Fruit fly (Drosophila melanogaster) whole organism, embryonic: ENCODE data around the gene CG8563.

Source experiments
- Abd-B ChIP-seq: fragments of 200-800 bp; sonication (Bioruptor generic); optimal IDR thresholded peaks from 2 replicates; lab custom pipeline; 2018; ENCODE audit warnings: missing biosample characterization, mild to moderate bottlenecking, missing genetic modification characterization, moderate library complexity
- Atf-2 ChIP-seq: fragments of 200-800 bp; sonication (Bioruptor generic); optimal IDR thresholded peaks from 2 replicates; lab custom pipeline; 2016; ENCODE audit warnings: missing biosample characterization, missing genetic modification characterization
- CG13296 ChIP-seq: fragments of 200-800 bp; sonication (Bioruptor generic); optimal IDR thresholded peaks from 3 replicates; lab custom pipeline; 2018; ENCODE audit warnings: missing biosample characterization, mild to moderate bottlenecking, missing genetic modification characterization
- CG13424 ChIP-seq: fragments of 200-800 bp; sonication (Bioruptor generic); optimal IDR thresholded peaks from 2 replicates; lab custom pipeline; 2019; ENCODE audit warnings: missing biosample characterization, mild to moderate bottlenecking, missing genetic modification characterization, moderate library complexity
- CG14965 ChIP-seq: fragments of 200-800 bp; sonication (Bioruptor generic); optimal IDR thresholded peaks from 2 replicates; lab custom pipeline; 2016; ENCODE audit warnings: missing biosample characterization, missing genetic modification characterization, borderline replicate concordance
- CG15479 ChIP-seq: fragments of 200-800 bp; sonication (Bioruptor generic); optimal IDR thresholded peaks from 3 replicates; lab custom pipeline; 2019; ENCODE audit warnings: missing biosample characterization, mild to moderate bottlenecking, missing genetic modification characterization, moderate library complexity
- CG17186 ChIP-seq: fragments of 200-800 bp; sonication (Bioruptor generic); optimal IDR thresholded peaks from 3 replicates; lab custom pipeline; 2017; ENCODE audit warnings: missing biosample characterization, missing genetic modification reagents, missing genetic modification characterization
- CG17328 ChIP-seq: fragments of 200-800 bp; sonication (Bioruptor generic); IDR thresholded peaks from 2 replicates; pipeline ENCODE4 v1.3.6; 2022; ENCODE audit warnings: missing biosample characterization, missing genetic modification characterization
- CG17829 ChIP-seq: fragments of 200-800 bp; optimal IDR thresholded peaks from 2 replicates; lab custom pipeline; 2019; ENCODE audit warnings: missing biosample characterization, mild to moderate bottlenecking, missing genetic modification characterization, moderate library complexity
- CG1792 ChIP-seq: fragments of 200-800 bp; sonication (Bioruptor generic); optimal IDR thresholded peaks from 2 replicates; lab custom pipeline; 2016; ENCODE audit warnings: missing biosample characterization, missing genetic modification characterization
- CG18262 ChIP-seq: fragments of 200-800 bp; optimal IDR thresholded peaks from 3 replicates; lab custom pipeline; 2019; ENCODE audit warnings: missing biosample characterization, mild to moderate bottlenecking, missing genetic modification characterization, moderate library complexity
- CG18476 ChIP-seq: fragments of 200-800 bp; sonication (Bioruptor generic); optimal IDR thresholded peaks from 2 replicates; lab custom pipeline; 2016; ENCODE audit warnings: missing biosample characterization, mild to moderate bottlenecking, missing genetic modification characterization
- CG18599 ChIP-seq: fragments of 200-800 bp; sonication (Bioruptor generic); optimal IDR thresholded peaks from 3 replicates; lab custom pipeline; 2017; ENCODE audit warnings: missing biosample characterization, missing genetic modification characterization, mild to moderate bottlenecking, moderate library complexity, missing genetic modification reagents
- CG2120 ChIP-seq: fragments of 200-800 bp; sonication (Bioruptor generic); optimal IDR thresholded peaks from 3 replicates; lab custom pipeline; 2016; ENCODE audit warnings: missing biosample characterization, missing genetic modification characterization
- CG2875 ChIP-seq: fragments of 200-800 bp; sonication (Bioruptor generic); optimal IDR thresholded peaks from 2 replicates; lab custom pipeline; 2017; ENCODE audit warnings: missing biosample characterization, mild to moderate bottlenecking, missing genetic modification characterization, missing genetic modification reagents
- CG31388 ChIP-seq: fragments of 200-800 bp; sonication (Bioruptor generic); optimal IDR thresholded peaks from 2 replicates; lab custom pipeline; 2016; ENCODE audit warnings: missing biosample characterization, missing genetic modification characterization
- CG6683 ChIP-seq: fragments of 200-800 bp; sonication (Bioruptor generic); optimal IDR thresholded peaks from 2 replicates; lab custom pipeline; 2017; ENCODE audit warnings: missing biosample characterization, mild to moderate bottlenecking, missing genetic modification characterization, missing genetic modification reagents
- CG6791 ChIP-seq: fragments of 200-800 bp; sonication (Bioruptor generic); IDR thresholded peaks from 3 replicates; pipeline ENCODE4 v1.3.6; 2022; ENCODE audit warnings: missing biosample characterization, missing genetic modification characterization; ENCODE audit not compliant: partially characterized antibody
- CG7271 ChIP-seq: fragments of 200-800 bp; sonication (Bioruptor generic); optimal IDR thresholded peaks from 2 replicates; lab custom pipeline; 2018; ENCODE audit warnings: missing biosample characterization, mild to moderate bottlenecking, missing genetic modification characterization, moderate library complexity
- CG7556 ChIP-seq: fragments of 200-800 bp; sonication (Bioruptor generic); optimal IDR thresholded peaks from 2 replicates; lab custom pipeline; 2017; ENCODE audit warnings: missing biosample characterization, mild to moderate bottlenecking, missing genetic modification characterization
- CG8765 ChIP-seq: fragments of 200-800 bp; sonication (Bioruptor generic); IDR thresholded peaks from 2 replicates; pipeline ENCODE4 v1.3.6; 2022; ENCODE audit warnings: missing biosample characterization, missing genetic modification characterization
- Camta ChIP-seq: fragments of 200-800 bp; sonication (Bioruptor generic); optimal IDR thresholded peaks from 2 replicates; lab custom pipeline; 2016; ENCODE audit warnings: missing biosample characterization, missing genetic modification characterization
- Fer2 ChIP-seq: fragments of 200-800 bp; sonication (Bioruptor generic); optimal IDR thresholded peaks from 2 replicates; lab custom pipeline; 2018; ENCODE audit warnings: missing biosample characterization, mild to moderate bottlenecking, missing genetic modification characterization, moderate library complexity
- Hsf ChIP-seq: fragments of 200-800 bp; sonication (Bioruptor generic); optimal IDR thresholded peaks from 3 replicates; lab custom pipeline; 2016; ENCODE audit warnings: missing biosample characterization, missing genetic modification characterization
- Meics ChIP-seq: fragments of 200-800 bp; sonication (Bioruptor generic); optimal IDR thresholded peaks from 2 replicates; lab custom pipeline; 2017; ENCODE audit warnings: missing biosample characterization, mild to moderate bottlenecking, missing genetic modification characterization
- Neu2 ChIP-seq: fragments of 200-800 bp; sonication (Bioruptor generic); optimal IDR thresholded peaks from 3 replicates; lab custom pipeline; 2016; ENCODE audit warnings: missing biosample characterization, missing genetic modification characterization, borderline replicate concordance
- Oaz ChIP-seq: fragments of 200-800 bp; sonication (Bioruptor generic); IDR thresholded peaks from 2 replicates; pipeline ENCODE4 v1.3.6; 2022; ENCODE audit warnings: missing biosample characterization, missing genetic modification characterization
- Tbp ChIP-seq: fragments of >200 bp; optimal IDR thresholded peaks from 2 replicates; lab custom pipeline; 2018; ENCODE audit warnings: missing biosample characterization, missing genetic modification characterization
- bbx ChIP-seq: fragments of 200-800 bp; sonication (Bioruptor generic); IDR thresholded peaks from 2 replicates; pipeline ENCODE4 v1.3.6; 2022; ENCODE audit warnings: missing biosample characterization, missing genetic modification characterization; ENCODE audit not compliant: partially characterized antibody
- br ChIP-seq: fragments of >200 bp; optimal IDR thresholded peaks from 2 replicates; lab custom pipeline; 2017
- btn ChIP-seq: fragments of 200-800 bp; sonication (Bioruptor generic); optimal IDR thresholded peaks from 2 replicates; lab custom pipeline; 2016; ENCODE audit warnings: missing biosample characterization, missing genetic modification characterization
- cad ChIP-seq: fragments of >200 bp; optimal IDR thresholded peaks from 2 replicates; lab custom pipeline; 2017; ENCODE audit warnings: missing biosample characterization, missing genetic modification characterization
- cato ChIP-seq: fragments of 200-800 bp; sonication (Bioruptor generic); optimal IDR thresholded peaks from 2 replicates; lab custom pipeline; 2016; ENCODE audit warnings: missing biosample characterization, missing genetic modification characterization, borderline replicate concordance
- crp ChIP-seq, 2 experiments: fragments of 200-800 bp; sonication (Bioruptor generic); optimal IDR thresholded peaks; 2 replicates in 1 of 2; 3 replicates in 1 of 2; lab custom pipeline; 2017; ENCODE audit warnings: missing biosample characterization in 2 of 2, missing genetic modification characterization in 2 of 2, mild to moderate bottlenecking in 1 of 2, moderate library complexity in 1 of 2
- ems ChIP-seq: fragments of 200-800 bp; sonication (Bioruptor generic); optimal IDR thresholded peaks from 3 replicates; lab custom pipeline; 2016; ENCODE audit warnings: missing biosample characterization, missing genetic modification characterization
- gro ChIP-seq: fragments of 200-800 bp; sonication (Bioruptor generic); optimal IDR thresholded peaks from 2 replicates; lab custom pipeline; 2016; ENCODE audit warnings: missing biosample characterization, missing genetic modification characterization
- hkb ChIP-seq, 2 experiments: fragments of 200-800 bp in 1 of 2; fragments of >200 bp in 1 of 2; sonication (Bioruptor generic) in 1 of 2; IDR thresholded peaks in 1 of 2; optimal IDR thresholded peaks in 1 of 2; 2 replicates each; pipeline versions ENCODE4 v1.3.6 to Lab custom; 2017 to 2022; ENCODE audit warnings: missing biosample characterization in 1 of 2, missing genetic modification characterization in 1 of 2
- inv ChIP-seq: fragments of 200-800 bp; sonication (Bioruptor generic); IDR thresholded peaks from 2 replicates; pipeline ENCODE4 v1.3.6; 2022; ENCODE audit warnings: missing biosample characterization, missing genetic modification characterization; ENCODE audit not compliant: partially characterized antibody
- jigr1 ChIP-seq: fragments of 200-800 bp; sonication (Bioruptor generic); IDR thresholded peaks from 3 replicates; pipeline ENCODE4 v1.3.6; 2022; ENCODE audit warnings: missing biosample characterization, missing genetic modification characterization
- nau ChIP-seq: fragments of 200-800 bp; sonication (Bioruptor generic); optimal IDR thresholded peaks from 3 replicates; lab custom pipeline; 2017; ENCODE audit warnings: missing biosample characterization, mild to moderate bottlenecking, missing genetic modification characterization, missing genetic modification reagents
- nerfin-2 ChIP-seq: fragments of 200-800 bp; sonication (Bioruptor generic); IDR thresholded peaks from 2 replicates; pipeline ENCODE4 v1.3.6; 2022; ENCODE audit warnings: missing biosample characterization, missing genetic modification characterization; ENCODE audit not compliant: partially characterized antibody
- nmo ChIP-seq: fragments of 200-800 bp; sonication (Bioruptor generic); optimal IDR thresholded peaks from 2 replicates; lab custom pipeline; 2018; ENCODE audit warnings: missing biosample characterization, mild to moderate bottlenecking, missing genetic modification characterization, moderate library complexity
- peb ChIP-seq: fragments of 200-800 bp; sonication (Bioruptor generic); IDR thresholded peaks from 2 replicates; pipeline ENCODE4 v1.3.6; 2022; ENCODE audit warnings: missing biosample characterization, missing genetic modification characterization
- pita ChIP-seq: fragments of 200-800 bp; sonication (Bioruptor generic); optimal IDR thresholded peaks from 2 replicates; lab custom pipeline; 2017; ENCODE audit warnings: missing biosample characterization, mild to moderate bottlenecking, missing genetic modification characterization
- pnt ChIP-seq: fragments of 200-800 bp; sonication (Bioruptor generic); optimal IDR thresholded peaks from 3 replicates; lab custom pipeline; 2016; ENCODE audit warnings: missing biosample characterization, missing genetic modification characterization
- psq ChIP-seq: fragments of 200-800 bp; sonication (Bioruptor generic); optimal IDR thresholded peaks from 2 replicates; lab custom pipeline; 2017; ENCODE audit warnings: missing biosample characterization, missing genetic modification characterization
- salm ChIP-seq: fragments of 200-800 bp; sonication (Bioruptor generic); optimal IDR thresholded peaks from 2 replicates; lab custom pipeline; 2018; ENCODE audit warnings: missing biosample characterization, mild to moderate bottlenecking, missing genetic modification characterization
- schlank ChIP-seq: fragments of 200-800 bp; sonication (Bioruptor generic); optimal IDR thresholded peaks from 2 replicates; lab custom pipeline; 2018; ENCODE audit warnings: missing biosample characterization, mild to moderate bottlenecking, missing genetic modification characterization
- sens-2 ChIP-seq: fragments of 200-800 bp; sonication (Bioruptor generic); IDR thresholded peaks from 2 replicates; pipeline ENCODE4 v1.3.6; 2022; ENCODE audit warnings: missing biosample characterization, missing genetic modification characterization
- tna ChIP-seq: fragments of 200-800 bp; sonication (Bioruptor generic); IDR thresholded peaks from 2 replicates; pipeline ENCODE4 v1.3.6; 2022; ENCODE audit warnings: missing biosample characterization, missing genetic modification characterization; ENCODE audit not compliant: partially characterized antibody

The CG8563 gene

dm6 chr3L:7344965-7345427 lies 45.5 kb upstream of the CG8563 start, which contains the start of gene Cln7 (continued):
- peak; percentile 69; the same call in 2 of the 3 replicates for TF ChIP-seq CG6791 (GFP tag; lab: Robert Waterston, UW)
- no peak for TF ChIP-seq nerfin-2 (GFP tag; lab: Robert Waterston, UW)
- peak; percentile 39 for TF ChIP-seq CG2875 (GFP tag; lab: Kevin White, UChicago)
- peak; percentile 20 for TF ChIP-seq CG13424 (tag; lab: Kevin White, UChicago)
- TF ChIP-seq CG31388 (GFP tag; lab: Kevin White, UChicago), result no peak
- no peak for TF ChIP-seq hkb (optimal IDR thresholded peaks at IDR 0.05; lab: Kevin White, UChicago)
- TF ChIP-seq hkb (GFP tag; IDR thresholded peaks at IDR 0.05; lab: Robert Waterston, UW), result peak; percentile 58
- TF ChIP-seq Atf-2 (GFP tag; lab: Kevin White, UChicago), result no peak
- TF ChIP-seq crp (GFP tag; optimal IDR thresholded peaks at IDR 0.05; lab: Kevin White, UChicago), result no peak
- TF ChIP-seq CG6683, result peak; percentile 2
- TF ChIP-seq Hsf (GFP tag; lab: Kevin White, UChicago), result no peak
- peak; percentile 31 for TF ChIP-seq CG18599 (GFP tag; lab: Kevin White, UChicago)
- peak; percentile 2 for TF ChIP-seq CG2120 (GFP tag; lab: Kevin White, UChicago)
- no peak for TF ChIP-seq CG15479 (GFP tag; lab: Kevin White, UChicago)
- no peak for TF ChIP-seq nmo (GFP tag; lab: Kevin White, UChicago)
- peak; percentile 71; the same call in 1 of the 2 replicates for TF ChIP-seq CG8765 (GFP tag; lab: Robert Waterston, UW)
- peak; percentile 7 for TF ChIP-seq salm (tag; lab: Kevin White, UChicago)
- no peak for TF ChIP-seq Abd-B
- TF ChIP-seq inv, result no peak
- TF ChIP-seq psq (GFP tag; lab: Kevin White, UChicago), result no peak
- no peak for TF ChIP-seq jigr1
- TF ChIP-seq Camta (GFP tag; lab: Kevin White, UChicago), result no peak
- TF ChIP-seq Fer2, result no peak
- TF ChIP-seq btn (GFP tag; lab: Kevin White, UChicago), result no peak
- TF ChIP-seq peb (GFP tag; lab: Robert Waterston, UW), result no peak
- peak; percentile 43 for TF ChIP-seq CG17829 (tag; lab: Kevin White, UChicago)
- TF ChIP-seq bbx (GFP tag; lab: Robert Waterston, UW), result peak; percentile 62
- peak; percentile 57; the same call in 1 of the 2 replicates for TF ChIP-seq tna
- TF ChIP-seq CG17328 (GFP tag; lab: Robert Waterston, UW), result no peak
- TF ChIP-seq gro (GFP tag; lab: Kevin White, UChicago), result peak; percentile 51
- TF ChIP-seq sens-2 (GFP tag; lab: Robert Waterston, UW), result no peak
- no peak for TF ChIP-seq Oaz (GFP tag; lab: Robert Waterston, UW)
- peak; percentile 10 for TF ChIP-seq Meics (GFP tag; lab: Kevin White, UChicago)
- TF ChIP-seq pnt (GFP tag; lab: Kevin White, UChicago), result no peak
- peak; percentile 15 for TF ChIP-seq schlank (tag; lab: Kevin White, UChicago)
- no peak for TF ChIP-seq CG14965
- no peak for TF ChIP-seq nau
- no peak for TF ChIP-seq cad
- no peak for TF ChIP-seq CG7556 (GFP tag; lab: Kevin White, UChicago)
- no peak for TF ChIP-seq CG7271 (tag; lab: Kevin White, UChicago)
- TF ChIP-seq CG18262, result peak; percentile 39
- TF ChIP-seq CG13296 (GFP tag; lab: Kevin White, UChicago), result peak; percentile 66
- TF ChIP-seq cato, result no peak
- no peak for TF ChIP-seq CG1792 (GFP tag; lab: Kevin White, UChicago)
- no peak for TF ChIP-seq br (lab: Kevin White, UChicago)
- no peak for TF ChIP-seq pita (GFP tag; lab: Kevin White, UChicago)
- TF ChIP-seq ems (GFP tag; lab: Kevin White, UChicago), result no peak
- TF ChIP-seq CG17186 (GFP tag; lab: Kevin White, UChicago), result no peak
- TF ChIP-seq CG18476 (GFP tag; lab: Kevin White, UChicago), result no peak
- TF ChIP-seq Tbp (GFP tag; lab: Kevin White, UChicago), result no peak
- TF ChIP-seq Neu2 (GFP tag; lab: Kevin White, UChicago), result no peak
